Fruit fly (Drosophila melanogaster) whole organism, adult: ENCODE measurements around the gene CG15894.

Experiments used
- CG11617 ChIP-seq: fragments of 200-800 bp; sonication (Bioruptor generic); optimal IDR thresholded peaks from 2 replicates; lab custom pipeline; 2017; ENCODE audit warnings: mild to moderate bottlenecking, missing biosample characterization, missing genetic modification reagents, missing genetic modification characterization
- CG12768 ChIP-seq: fragments of 200-800 bp; sonication (Bioruptor generic); optimal IDR thresholded peaks from 2 replicates; lab custom pipeline; 2017; ENCODE audit warnings: missing biosample characterization, missing genetic modification characterization, mild to moderate bottlenecking, moderate library complexity, missing genetic modification reagents
- CG14711 ChIP-seq: fragments of 200-800 bp; sonication (Bioruptor generic); optimal IDR thresholded peaks from 2 replicates; lab custom pipeline; 2018; ENCODE audit warnings: missing biosample characterization, mild to moderate bottlenecking, missing genetic modification characterization, moderate library complexity
- CG1620 ChIP-seq: fragments of 200-800 bp; sonication (Bioruptor generic); optimal IDR thresholded peaks from 2 replicates; lab custom pipeline; 2016; ENCODE audit warnings: missing biosample characterization, missing genetic modification characterization
- CG33017 ChIP-seq: fragments of 200-800 bp; sonication (Bioruptor generic); optimal IDR thresholded peaks from 2 replicates; lab custom pipeline; 2018; ENCODE audit warnings: missing biosample characterization, mild to moderate bottlenecking, missing genetic modification characterization, moderate library complexity
- CG5204 ChIP-seq: fragments of 200-800 bp; sonication (Bioruptor generic); optimal IDR thresholded peaks from 2 replicates; lab custom pipeline; 2016; ENCODE audit warnings: missing biosample characterization, missing genetic modification characterization
- CG7045 ChIP-seq: fragments of 200-800 bp; sonication (Bioruptor generic); optimal IDR thresholded peaks from 2 replicates; lab custom pipeline; 2017; ENCODE audit warnings: missing biosample characterization, mild to moderate bottlenecking, missing genetic modification characterization
- CG7101 ChIP-seq: fragments of 200-800 bp; sonication (Bioruptor generic); optimal IDR thresholded peaks from 2 replicates; lab custom pipeline; 2018; ENCODE audit warnings: missing biosample characterization, mild to moderate bottlenecking, missing genetic modification characterization, moderate library complexity
- Clk ChIP-seq: fragments of 200-800 bp; sonication (Bioruptor generic); optimal IDR thresholded peaks from 2 replicates; lab custom pipeline; 2017; ENCODE audit warnings: missing biosample characterization, missing genetic modification characterization
- Crg-1 ChIP-seq: fragments of 200-800 bp; sonication (Bioruptor generic); optimal IDR thresholded peaks from 2 replicates; lab custom pipeline; 2016; ENCODE audit warnings: missing biosample characterization, missing genetic modification characterization
- Hr96 ChIP-seq: fragments of 200-800 bp; sonication (Bioruptor generic); optimal IDR thresholded peaks from 2 replicates; lab custom pipeline; 2016; ENCODE audit warnings: missing biosample characterization, missing genetic modification characterization
- Mnt ChIP-seq: fragments of 200-800 bp; sonication (Bioruptor generic); optimal IDR thresholded peaks from 2 replicates; lab custom pipeline; 2016; ENCODE audit warnings: missing biosample characterization, mild to moderate bottlenecking, missing genetic modification characterization
- bab1 ChIP-seq: fragments of 200-800 bp; sonication (Bioruptor generic); optimal IDR thresholded peaks from 3 replicates; lab custom pipeline; 2019; ENCODE audit warnings: missing biosample characterization, mild to moderate bottlenecking, missing genetic modification characterization, moderate library complexity
- cic ChIP-seq: fragments of 200-800 bp; sonication (Bioruptor generic); optimal IDR thresholded peaks from 2 replicates; lab custom pipeline; 2017; ENCODE audit warnings: missing biosample characterization, mild to moderate bottlenecking, missing genetic modification characterization, moderate library complexity
- cnc ChIP-seq, 2 experiments: fragments of >200 bp; optimal IDR thresholded peaks; 2 replicates each; lab custom pipeline; 2017
- kay ChIP-seq: fragments of 200-800 bp; sonication (Bioruptor generic); peaks from one replicate; lab custom pipeline; 2016; ENCODE audit warnings: missing biosample characterization, missing genetic modification characterization, borderline replicate concordance
- ovo ChIP-seq: fragments of 200-800 bp; sonication (Bioruptor generic); optimal IDR thresholded peaks from 2 replicates; lab custom pipeline; 2016; ENCODE audit warnings: missing biosample characterization, missing genetic modification characterization
- pad ChIP-seq: fragments of 200-800 bp; sonication (Bioruptor generic); optimal IDR thresholded peaks from 3 replicates; lab custom pipeline; 2017; ENCODE audit warnings: missing biosample characterization, missing genetic modification characterization, mild to moderate bottlenecking, moderate library complexity, missing genetic modification reagents
- tj ChIP-seq: fragments of 200-800 bp; sonication (Bioruptor generic); optimal IDR thresholded peaks from 3 replicates; lab custom pipeline; 2017; ENCODE audit warnings: missing biosample characterization, mild to moderate bottlenecking, missing genetic modification characterization, moderate library complexity
- toe ChIP-seq: fragments of 200-800 bp; sonication (Bioruptor generic); optimal IDR thresholded peaks from 2 replicates; lab custom pipeline; 2016; ENCODE audit warnings: missing biosample characterization, missing genetic modification characterization

CG15894 gene

DNA sequence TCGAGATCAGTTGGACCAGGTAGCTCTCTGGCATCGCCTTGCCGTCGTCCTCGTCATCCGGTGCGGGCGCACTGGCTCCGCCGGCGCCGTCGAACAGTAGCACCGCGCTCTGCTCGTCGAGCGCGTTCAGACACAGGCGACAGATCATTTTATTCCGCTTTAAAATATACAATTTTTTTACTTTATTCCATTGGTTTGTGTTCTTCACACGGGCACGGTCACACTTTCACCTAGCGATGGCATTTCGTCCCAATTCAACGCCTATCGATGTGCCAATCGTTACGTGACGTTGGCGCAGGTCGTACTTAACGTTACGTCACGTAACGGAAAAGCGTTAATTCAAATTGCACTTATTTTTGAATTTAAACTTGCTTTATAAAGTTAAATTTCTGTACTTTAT lies 8.0 kb upstream of the CG15894 start, which contains the start of gene CG12219:
Gene CG12219 (minus strand): TSS at position 234 of the 400 bp plus-strand sequence.
- TF ChIP-seq bab1 (peak; percentile 8), CG1620 (no peak), CG5204 (GFP tag; lab: Kevin White, UChicago) (no peak)

dm6 chrX:6303196-6303595 lies 5.8 kb upstream of the CG15894 start:
- TF ChIP-seq CG7045 = no peak
- no peak for TF ChIP-seq cnc (optimal IDR thresholded peaks at IDR 0.05; lab: Kevin White, UChicago)
- TF ChIP-seq CG14711 (tag; lab: Kevin White, UChicago) = no peak
- no peak for TF ChIP-seq toe
- TF ChIP-seq CG7101 (tag; lab: Kevin White, UChicago) = no peak
- no peak for TF ChIP-seq Mnt (GFP tag; lab: Kevin White, UChicago)
- no peak for TF ChIP-seq CG5204 (GFP tag; lab: Kevin White, UChicago)
- TF ChIP-seq tj = no peak
- no peak for TF ChIP-seq Crg-1 (GFP tag; lab: Kevin White, UChicago)
- no peak for TF ChIP-seq kay (GFP tag; lab: Kevin White, UChicago)
- TF ChIP-seq bab1 = no peak
- TF ChIP-seq CG12768 (GFP tag; lab: Kevin White, UChicago) = no peak
- TF ChIP-seq ovo (GFP tag; lab: Kevin White, UChicago) = no peak
- TF ChIP-seq cic (GFP tag; lab: Kevin White, UChicago) = no peak
- TF ChIP-seq CG11617 = no peak
- TF ChIP-seq Clk (GFP tag; lab: Kevin White, UChicago) = no peak
- no peak for TF ChIP-seq CG1620
- no peak for TF ChIP-seq pad (GFP tag; lab: Kevin White, UChicago)

DNA sequence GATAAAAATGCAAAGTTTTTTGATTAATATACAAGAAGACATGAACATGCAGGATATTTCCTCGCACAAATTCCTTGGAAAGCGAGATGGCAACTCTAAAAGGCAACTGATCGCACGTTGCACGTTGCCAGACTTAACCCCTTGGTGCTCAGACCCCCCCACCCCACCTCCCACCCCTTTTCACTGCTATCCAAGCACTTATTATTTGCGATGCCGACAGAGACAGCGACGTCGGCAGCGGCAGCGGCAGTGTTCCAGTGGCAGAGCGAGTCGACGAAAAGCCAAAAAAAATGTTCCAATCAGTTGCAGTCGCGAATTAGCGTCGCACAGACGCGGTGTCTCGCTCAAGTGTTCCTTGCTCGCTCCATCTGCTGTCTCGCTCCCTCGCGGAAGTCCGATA lies 5.3 kb upstream of the CG15894 start, which contains the start of gene CG3823:
Gene CG3823 (plus strand): TSS at position 301 of the 400 bp plus-strand sequence.
- TF ChIP-seq bab1 = no peak
- TF ChIP-seq tj = peak; percentile 65
- TF ChIP-seq Crg-1 (GFP tag; lab: Kevin White, UChicago) = no peak

dm6 chrX:6304203-6304602 lies 4.8 kb upstream of the CG15894 start:
- no peak for TF ChIP-seq CG7045
- TF ChIP-seq Crg-1 (GFP tag; lab: Kevin White, UChicago) = no peak
- no peak for TF ChIP-seq bab1
- TF ChIP-seq ovo (GFP tag; lab: Kevin White, UChicago) = no peak
- TF ChIP-seq tj = no peak
- no peak for TF ChIP-seq CG1620
- TF ChIP-seq Mnt (GFP tag; lab: Kevin White, UChicago) = no peak
- no peak for TF ChIP-seq cnc (optimal IDR thresholded peaks at IDR 0.05; lab: Kevin White, UChicago)
- TF ChIP-seq pad (GFP tag; lab: Kevin White, UChicago) = no peak
- TF ChIP-seq CG12768 (GFP tag; lab: Kevin White, UChicago) = no peak
- TF ChIP-seq Clk (GFP tag; lab: Kevin White, UChicago) = no peak
- TF ChIP-seq CG11617 = no peak
- TF ChIP-seq CG7101 (tag; lab: Kevin White, UChicago) = no peak
- TF ChIP-seq Hr96 (GFP tag; lab: Kevin White, UChicago) = no peak

- no peak for TF ChIP-seq CG12768 (GFP tag; lab: Kevin White, UChicago)
- TF ChIP-seq kay (GFP tag; lab: Kevin White, UChicago) = no peak
- TF ChIP-seq Crg-1 (GFP tag; lab: Kevin White, UChicago) = no peak
- TF ChIP-seq Clk (GFP tag; lab: Kevin White, UChicago) = no peak
- no peak for TF ChIP-seq CG5204 (GFP tag; lab: Kevin White, UChicago)
- no peak for TF ChIP-seq bab1
- TF ChIP-seq CG11617 = no peak
- no peak for TF ChIP-seq CG1620
- TF ChIP-seq cnc (optimal IDR thresholded peaks at IDR 0.05; lab: Kevin White, UChicago) = no peak
- no peak for TF ChIP-seq pad (GFP tag; lab: Kevin White, UChicago)
- TF ChIP-seq CG33017 (tag; lab: Kevin White, UChicago) = no peak
- TF ChIP-seq Mnt (GFP tag; lab: Kevin White, UChicago) = no peak
These were observed 3.7 kb upstream of the CG15894 start for dm6 chrX:6305317-6305716.

- TF ChIP-seq Clk (GFP tag; lab: Kevin White, UChicago) = no peak
- TF ChIP-seq bab1 = no peak
- TF ChIP-seq ovo (GFP tag; lab: Kevin White, UChicago) = no peak
- TF ChIP-seq Hr96 (GFP tag; lab: Kevin White, UChicago) = no peak
- no peak for TF ChIP-seq cic (GFP tag; lab: Kevin White, UChicago)
- TF ChIP-seq cnc (optimal IDR thresholded peaks at IDR 0.05; lab: Kevin White, UChicago) = no peak
- no peak for TF ChIP-seq tj
- TF ChIP-seq CG7101 (tag; lab: Kevin White, UChicago) = no peak
- TF ChIP-seq CG5204 (GFP tag; lab: Kevin White, UChicago) = no peak
- no peak for TF ChIP-seq CG14711 (tag; lab: Kevin White, UChicago)
- no peak for TF ChIP-seq Mnt (GFP tag; lab: Kevin White, UChicago)
These were observed 1.4 kb downstream of the CG15894 start for dm6 chrX:6310408-6310807.

DNA sequence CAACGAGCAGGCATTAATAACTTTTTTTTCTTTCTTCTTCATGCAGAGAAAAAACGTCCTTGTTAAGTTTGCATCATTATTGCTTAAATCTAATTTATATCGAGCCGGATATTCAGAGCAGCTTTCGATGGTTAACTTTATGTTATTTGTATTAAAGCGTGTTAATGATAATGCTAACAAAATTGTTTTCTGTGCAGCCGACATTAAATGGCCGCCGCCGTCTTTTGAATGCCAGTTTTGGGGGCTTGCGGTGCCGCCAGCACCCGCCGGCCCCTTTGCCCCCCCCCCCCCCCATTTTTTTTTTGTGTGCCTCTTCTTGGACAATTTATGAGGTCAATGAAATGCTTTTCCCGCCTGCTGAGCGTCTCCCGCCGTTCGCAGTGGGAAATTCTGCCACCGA lies 2.5 kb downstream of the CG15894 start:
- TF ChIP-seq Mnt (GFP tag; lab: Kevin White, UChicago) (no peak), pad (GFP tag; lab: Kevin White, UChicago) (no peak), CG14711 (tag; lab: Kevin White, UChicago) (no peak), CG1620 (no peak), Hr96 (GFP tag; lab: Kevin White, UChicago) (no peak), CG33017 (tag; lab: Kevin White, UChicago) (no peak), bab1 (no peak), CG11617 (no peak), tj (no peak), CG7045 (no peak), Crg-1 (GFP tag; lab: Kevin White, UChicago) (no peak)
